Worm (Caenorhabditis elegans): ENCODE data around the gene W04G3.10.

DNA sequence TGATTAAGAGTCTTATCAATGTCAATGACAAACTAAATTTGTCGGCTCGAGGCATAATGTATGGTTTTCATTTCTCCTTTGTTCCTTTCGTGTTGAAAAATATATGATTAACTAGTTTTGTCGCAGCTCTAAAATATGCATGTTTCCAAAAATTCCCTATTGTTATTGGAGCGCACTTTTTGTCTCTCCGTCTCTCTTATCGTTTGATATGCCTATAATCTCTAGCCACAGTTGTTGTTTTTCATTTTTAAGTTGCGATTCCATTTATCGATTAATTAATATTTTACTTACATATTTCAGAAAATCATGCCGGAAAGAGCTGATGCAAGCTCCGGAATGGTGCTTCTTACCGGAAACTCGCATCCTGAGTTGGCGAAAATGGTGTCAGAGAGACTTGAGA is 4.7 kb downstream of the W04G3.10 start, which contains the start of gene W04G3.5:
- no peak for TF ChIP-seq unc-62 (GFP tag; optimal IDR thresholded peaks at IDR 0.05)
- TF ChIP-seq snpc-4 (tag; optimal IDR thresholded peaks at IDR 0.05) = no peak
